Fruit fly (Drosophila melanogaster): ENCODE measurements around the gene CG33340.

CG33340 gene

dm6 chr3R:24359957-24360356 lies 3.0 kb upstream of the CG33340 start, which contains the start of gene CG18528:
TSS of gene CG18528 (minus strand) at chr3R:24360144.
- TF ChIP-seq Sin3A (optimal IDR thresholded peaks at IDR 0.05), result no peak
- no peak for TF ChIP-seq Myc (optimal IDR thresholded peaks at IDR 0.05)
- TF ChIP-seq psq (optimal IDR thresholded peaks at IDR 0.05), result no peak
- no peak for TF ChIP-seq h (optimal IDR thresholded peaks at IDR 0.05)
- no peak for TF ChIP-seq insv (optimal IDR thresholded peaks at IDR 0.05)
- no peak for TF ChIP-seq ttk (optimal IDR thresholded peaks at IDR 0.05)

dm6 chr3R:24361583-24361982 lies 1.4 kb upstream of the CG33340 start, which contains the start of the genes CG5762 and CG33339:
TSS of gene CG5762 (minus strand) at chr3R:24361683.
TSS of gene CG33339 (plus strand) at chr3R:24361847.
- TF ChIP-seq Myc (optimal IDR thresholded peaks at IDR 0.05), result no peak
- TF ChIP-seq Sin3A (optimal IDR thresholded peaks at IDR 0.05), result no peak
- TF ChIP-seq ttk (optimal IDR thresholded peaks at IDR 0.05), result no peak
- TF ChIP-seq psq (optimal IDR thresholded peaks at IDR 0.05), result no peak
- TF ChIP-seq insv (optimal IDR thresholded peaks at IDR 0.05), result no peak
- no peak for TF ChIP-seq h (optimal IDR thresholded peaks at IDR 0.05)

- TF ChIP-seq ttk (optimal IDR thresholded peaks at IDR 0.05), result no peak
- TF ChIP-seq psq (optimal IDR thresholded peaks at IDR 0.05), result no peak
- TF ChIP-seq Sin3A (optimal IDR thresholded peaks at IDR 0.05), result no peak
- no peak for TF ChIP-seq insv (optimal IDR thresholded peaks at IDR 0.05)
- TF ChIP-seq Myc (optimal IDR thresholded peaks at IDR 0.05), result no peak
- no peak for TF ChIP-seq h (optimal IDR thresholded peaks at IDR 0.05)
Observed at dm6 chr3R:24364880-24365604, 2.1 kb downstream of the CG33340 start, which contains the start of the genes CG17784 and CG13613. TSS of gene CG17784 (minus strand) at chr3R:24364980. TSS of gene CG13613 (plus strand) at chr3R:24365554.

- no peak for TF ChIP-seq psq (optimal IDR thresholded peaks at IDR 0.05)
- no peak for TF ChIP-seq Sin3A (optimal IDR thresholded peaks at IDR 0.05)
- no peak for TF ChIP-seq insv (optimal IDR thresholded peaks at IDR 0.05)
- no peak for TF ChIP-seq Myc (optimal IDR thresholded peaks at IDR 0.05)
- TF ChIP-seq h (optimal IDR thresholded peaks at IDR 0.05), result no peak
- no peak for TF ChIP-seq ttk (optimal IDR thresholded peaks at IDR 0.05)
Observed at dm6 chr3R:24367120-24367519, 4.2 kb downstream of the CG33340 start, which contains the start of gene CG42811. TSS of gene CG42811 (minus strand) at chr3R:24367220.

- TF ChIP-seq Myc (optimal IDR thresholded peaks at IDR 0.05) (no peak), psq (optimal IDR thresholded peaks at IDR 0.05) (no peak), insv (optimal IDR thresholded peaks at IDR 0.05) (no peak), ttk (optimal IDR thresholded peaks at IDR 0.05) (no peak), h (optimal IDR thresholded peaks at IDR 0.05) (no peak), Sin3A (optimal IDR thresholded peaks at IDR 0.05) (no peak)
Observed at dm6 chr3R:24368064-24368463, 5.1 kb downstream of the CG33340 start, which contains the start of the genes CG42812 and CG33341. TSS of gene CG42812 (minus strand) at chr3R:24368164. TSS of gene CG33341 (plus strand) at chr3R:24368358.

dm6 chr3R:24369268-24369667 lies 6.3 kb downstream of the CG33340 start, which contains the start of gene CG13614:
TSS of gene CG13614 (plus strand) at chr3R:24369568.
- no peak for TF ChIP-seq Myc (optimal IDR thresholded peaks at IDR 0.05)
- no peak for TF ChIP-seq Sin3A (optimal IDR thresholded peaks at IDR 0.05)

- TF ChIP-seq insv (optimal IDR thresholded peaks at IDR 0.05), result no peak
- no peak for TF ChIP-seq Sin3A (optimal IDR thresholded peaks at IDR 0.05)
- no peak for TF ChIP-seq h (optimal IDR thresholded peaks at IDR 0.05)
- no peak for TF ChIP-seq psq (optimal IDR thresholded peaks at IDR 0.05)
- TF ChIP-seq Myc (optimal IDR thresholded peaks at IDR 0.05), result no peak
- no peak for TF ChIP-seq ttk (optimal IDR thresholded peaks at IDR 0.05)
Observed at dm6 chr3R:24372662-24373061, 9.7 kb downstream of the CG33340 start, which contains the start of gene CG17782. TSS of gene CG17782 (minus strand) at chr3R:24372762.

- no peak for TF ChIP-seq Myc (optimal IDR thresholded peaks at IDR 0.05)
- TF ChIP-seq h (optimal IDR thresholded peaks at IDR 0.05), result no peak
- no peak for TF ChIP-seq insv (optimal IDR thresholded peaks at IDR 0.05)
- TF ChIP-seq psq (optimal IDR thresholded peaks at IDR 0.05), result no peak
- no peak for TF ChIP-seq ttk (optimal IDR thresholded peaks at IDR 0.05)
- TF ChIP-seq Sin3A (optimal IDR thresholded peaks at IDR 0.05), result no peak
Observed at dm6 chr3R:24375561-24375960, 12.6 kb downstream of the CG33340 start, which contains the start of gene CG17781. TSS of gene CG17781 (minus strand) at chr3R:24375661.

dm6 chr3R:24376565-24376964 lies 13.6 kb downstream of the CG33340 start, which contains the start of gene CG33342:
TSS of gene CG33342 (plus strand) at chr3R:24376865.
- no peak for TF ChIP-seq h (optimal IDR thresholded peaks at IDR 0.05)
- TF ChIP-seq Myc (optimal IDR thresholded peaks at IDR 0.05), result no peak
- no peak for TF ChIP-seq psq (optimal IDR thresholded peaks at IDR 0.05)
- no peak for TF ChIP-seq insv (optimal IDR thresholded peaks at IDR 0.05)
- TF ChIP-seq ttk (optimal IDR thresholded peaks at IDR 0.05), result no peak
- no peak for TF ChIP-seq Sin3A (optimal IDR thresholded peaks at IDR 0.05)

dm6 chr3R:24384952-24385351 lies 22.0 kb downstream of the CG33340 start, which contains the start of gene CG17780:
TSS of gene CG17780 (minus strand) at chr3R:24385052.
- TF ChIP-seq Myc (optimal IDR thresholded peaks at IDR 0.05), result no peak
- no peak for TF ChIP-seq ttk (optimal IDR thresholded peaks at IDR 0.05)
- TF ChIP-seq Sin3A (optimal IDR thresholded peaks at IDR 0.05), result no peak
- no peak for TF ChIP-seq insv (optimal IDR thresholded peaks at IDR 0.05)
- TF ChIP-seq h (optimal IDR thresholded peaks at IDR 0.05), result no peak

- no peak for TF ChIP-seq ttk (optimal IDR thresholded peaks at IDR 0.05)
- no peak for TF ChIP-seq Myc (optimal IDR thresholded peaks at IDR 0.05)
- TF ChIP-seq Sin3A (optimal IDR thresholded peaks at IDR 0.05), result no peak
- no peak for TF ChIP-seq psq (optimal IDR thresholded peaks at IDR 0.05)
- no peak for TF ChIP-seq insv (optimal IDR thresholded peaks at IDR 0.05)
- no peak for TF ChIP-seq h (optimal IDR thresholded peaks at IDR 0.05)
Observed at dm6 chr3R:24386434-24386833, 23.5 kb downstream of the CG33340 start.

- no peak for TF ChIP-seq h (optimal IDR thresholded peaks at IDR 0.05)
- no peak for TF ChIP-seq ttk (optimal IDR thresholded peaks at IDR 0.05)
- no peak for TF ChIP-seq psq (optimal IDR thresholded peaks at IDR 0.05)
- TF ChIP-seq insv (optimal IDR thresholded peaks at IDR 0.05), result no peak
Observed at dm6 chr3R:24390239-24390638, 27.3 kb downstream of the CG33340 start, which contains the start of the genes CG5768 and CG13615. TSS of gene CG5768 (minus strand) at chr3R:24390339. TSS of gene CG13615 (plus strand) at chr3R:24390518.
